Worm (Caenorhabditis elegans) whole organism, mixed stage, embryonic: ENCODE results near the gene F02D10.6.

Source experiments
- M03D4.4 ChIP-seq: sonication (generic microtip); optimal IDR thresholded peaks from 2 replicates; lab custom pipeline; 2017; ENCODE audit warnings: mild to moderate bottlenecking, missing genetic modification characterization, missing compliant biosample characterization
- bed-3 ChIP-seq: fragments of 200-800 bp; sonication (Bioruptor generic); optimal IDR thresholded peaks from 3 replicates; lab custom pipeline; 2018; ENCODE audit warnings: mild to moderate bottlenecking, missing genetic modification characterization, moderate library complexity, missing compliant biosample characterization
- blmp-1 ChIP-seq: fragments of 150-350 bp; optimal IDR thresholded peaks from 2 replicates; lab custom pipeline; 2014; ENCODE audit warnings: missing biosample characterization, missing genetic modification characterization
- ceh-39 ChIP-seq: fragments of 150-350 bp; optimal IDR thresholded peaks from 2 replicates; lab custom pipeline; 2014; ENCODE audit warnings: missing biosample characterization, missing genetic modification characterization
- ceh-83 ChIP-seq: fragments of 200-800 bp; sonication (Bioruptor generic); optimal IDR thresholded peaks from 2 replicates; lab custom pipeline; 2018; ENCODE audit warnings: mild to moderate bottlenecking, missing genetic modification characterization, missing compliant biosample characterization
- ces-1 ChIP-seq: fragments of 150-350 bp; optimal IDR thresholded peaks from 2 replicates; lab custom pipeline; 2014; ENCODE audit warnings: missing biosample characterization, missing genetic modification reagents, missing genetic modification characterization
- cnd-1 ChIP-seq: fragments of 200-800 bp; sonication (Bioruptor generic); optimal IDR thresholded peaks from 2 replicates; lab custom pipeline; 2018; ENCODE audit warnings: mild to moderate bottlenecking, missing genetic modification characterization, missing compliant biosample characterization
- drap-1 ChIP-seq: fragments of 200-800 bp; sonication (Bioruptor generic); optimal IDR thresholded peaks from 3 replicates; lab custom pipeline; 2018; ENCODE audit warnings: mild to moderate bottlenecking, missing genetic modification characterization, missing compliant biosample characterization
- elt-3 ChIP-seq: fragments of 150-350 bp; optimal IDR thresholded peaks from 2 replicates; lab custom pipeline; 2014; ENCODE audit warnings: missing biosample characterization, missing genetic modification characterization
- ham-2 ChIP-seq: fragments of 200-800 bp; sonication (Bioruptor generic); optimal IDR thresholded peaks from 2 replicates; lab custom pipeline; 2018; ENCODE audit warnings: mild to moderate bottlenecking, missing genetic modification characterization, missing compliant biosample characterization
- hlh-1 ChIP-seq: fragments of 150-350 bp; optimal IDR thresholded peaks from 2 replicates; lab custom pipeline; 2014; ENCODE audit warnings: missing biosample characterization, missing genetic modification reagents, missing genetic modification characterization
- lin-13 ChIP-seq: fragments of 150-350 bp; optimal IDR thresholded peaks from 2 replicates; lab custom pipeline; 2014; ENCODE audit warnings: missing biosample characterization, missing genetic modification characterization
- lin-32 ChIP-seq: fragments of 200-800 bp; sonication (Bioruptor generic); optimal IDR thresholded peaks from 2 replicates; lab custom pipeline; 2018; ENCODE audit warnings: mild to moderate bottlenecking, missing genetic modification characterization, missing compliant biosample characterization
- lsy-2 ChIP-seq: fragments of 150-350 bp; optimal IDR thresholded peaks from 2 replicates; lab custom pipeline; 2014; ENCODE audit warnings: missing biosample characterization, missing genetic modification characterization
- mep-1 ChIP-seq: fragments of 150-350 bp; optimal IDR thresholded peaks from 2 replicates; lab custom pipeline; 2017; ENCODE audit warnings: missing biosample characterization, missing genetic modification reagents, missing genetic modification characterization, inconsistent platforms
- nhr-12 ChIP-seq: fragments of 150-350 bp; optimal IDR thresholded peaks from 2 replicates; lab custom pipeline; 2014; ENCODE audit warnings: missing biosample characterization, missing genetic modification characterization
- nhr-237 ChIP-seq: fragments of 150-350 bp; optimal IDR thresholded peaks from 2 replicates; lab custom pipeline; 2014; ENCODE audit warnings: missing biosample characterization, missing genetic modification characterization
- nhr-28 ChIP-seq: fragments of 150-350 bp; optimal IDR thresholded peaks from 2 replicates; lab custom pipeline; 2014; ENCODE audit warnings: missing biosample characterization, missing genetic modification characterization
- nhr-76 ChIP-seq: sonication (generic microtip); optimal IDR thresholded peaks from 2 replicates; lab custom pipeline; 2017; ENCODE audit warnings: missing biosample characterization, missing genetic modification characterization
- pha-4 ChIP-seq: fragments of 150-350 bp; optimal IDR thresholded peaks from 2 replicates; lab custom pipeline; 2018; ENCODE audit warnings: missing biosample characterization, missing genetic modification reagents, missing genetic modification characterization
- sem-2 ChIP-seq: fragments of 200-800 bp; sonication (Bioruptor generic); optimal IDR thresholded peaks from 2 replicates; lab custom pipeline; 2018; ENCODE audit warnings: mild to moderate bottlenecking, missing genetic modification characterization, missing compliant biosample characterization
- snpc-4 ChIP-seq: fragments of 150-350 bp; optimal IDR thresholded peaks from 2 replicates; lab custom pipeline; 2014; ENCODE audit warnings: missing biosample characterization, missing genetic modification characterization
- tbx-8 ChIP-seq: fragments of 200-800 bp; sonication (Bioruptor generic); optimal IDR thresholded peaks from 2 replicates; lab custom pipeline; 2018; ENCODE audit warnings: mild to moderate bottlenecking, missing genetic modification characterization, moderate library complexity, missing compliant biosample characterization
- unc-120 ChIP-seq: sonication (generic microtip); optimal IDR thresholded peaks from 2 replicates; lab custom pipeline; 2017; ENCODE audit warnings: missing genetic modification characterization, missing compliant biosample characterization; ENCODE audit not compliant: poor library complexity, severe bottlenecking
- unc-39 ChIP-seq: fragments of 150-350 bp; optimal IDR thresholded peaks from 2 replicates; lab custom pipeline; 2014; ENCODE audit warnings: missing biosample characterization, missing genetic modification characterization
- unc-62 ChIP-seq: fragments of 150-350 bp; optimal IDR thresholded peaks from 2 replicates; lab custom pipeline; 2014; ENCODE audit warnings: missing biosample characterization, missing genetic modification reagents, missing genetic modification characterization
- zip-8 ChIP-seq: fragments of 150-350 bp; optimal IDR thresholded peaks from 2 replicates; lab custom pipeline; 2014; ENCODE audit warnings: missing biosample characterization, missing genetic modification characterization
- ztf-11 ChIP-seq: fragments of 150-350 bp; optimal IDR thresholded peaks from 2 replicates; lab custom pipeline; 2014; ENCODE audit warnings: missing biosample characterization, missing genetic modification characterization

F02D10.6 gene

ce11 chrX:13451578-13451977, at the start of gene F02D10.6:
Gene F02D10.6, minus strand, starts transcription at chrX:13451678.
- no peak for TF ChIP-seq ceh-39 (tag; lab: Kevin White, UChicago)
- TF ChIP-seq nhr-28 (tag; lab: Kevin White, UChicago) = no peak
- TF ChIP-seq pha-4 = no peak
- no peak for TF ChIP-seq ceh-83 (GFP tag; lab: Kevin White, UChicago)
- TF ChIP-seq snpc-4 (tag; lab: Kevin White, UChicago) = no peak
- TF ChIP-seq nhr-237 (tag; lab: Kevin White, UChicago) = no peak
- no peak for TF ChIP-seq elt-3 (tag; lab: Kevin White, UChicago)
- TF ChIP-seq mep-1 = no peak
- no peak for TF ChIP-seq unc-62
- TF ChIP-seq nhr-76 (tag; lab: Kevin White, UChicago) = no peak
- no peak for TF ChIP-seq lsy-2 (tag; lab: Kevin White, UChicago)
- TF ChIP-seq ham-2 = no peak

ce11 chrX:13500568-13500967, 49.1 kb upstream of the F02D10.6 start, which contains the start of gene sad-1:
Gene sad-1, minus strand, starts transcription at chrX:13500668.
- no peak for TF ChIP-seq nhr-237 (tag; lab: Kevin White, UChicago)
- TF ChIP-seq ces-1 (GFP tag; lab: Kevin White, UChicago) = no peak
- TF ChIP-seq zip-8 = no peak
- TF ChIP-seq blmp-1 (tag; lab: Kevin White, UChicago) = no peak
- no peak for TF ChIP-seq lin-13
- TF ChIP-seq lsy-2 (tag; lab: Kevin White, UChicago) = no peak
- TF ChIP-seq ztf-11 (tag; lab: Kevin White, UChicago) = no peak
- no peak for TF ChIP-seq bed-3 (GFP tag; lab: Kevin White, UChicago)
- no peak for TF ChIP-seq sem-2 (GFP tag; lab: Kevin White, UChicago)
- no peak for TF ChIP-seq tbx-8 (GFP tag; lab: Kevin White, UChicago)
- TF ChIP-seq ceh-83 (GFP tag; lab: Kevin White, UChicago) = no peak
- TF ChIP-seq nhr-28 (tag; lab: Kevin White, UChicago) = no peak
- TF ChIP-seq unc-62 = no peak
- no peak for TF ChIP-seq cnd-1 (tag; lab: Kevin White, UChicago)
- TF ChIP-seq unc-120 (tag; lab: Kevin White, UChicago) = no peak

ce11 chrX:13499923-13500322, 48.4 kb upstream of the F02D10.6 start:
- TF ChIP-seq M03D4.4 (tag; lab: Kevin White, UChicago) = no peak
- peak; percentile 2 for TF ChIP-seq ces-1 (GFP tag; lab: Kevin White, UChicago)
- TF ChIP-seq, all 35 proteins: peak for 1

ce11 chrX:13499098-13499497, 47.6 kb upstream of the F02D10.6 start:
- no peak for TF ChIP-seq tbx-8 (GFP tag; lab: Kevin White, UChicago)
- TF ChIP-seq nhr-12 (tag; lab: Kevin White, UChicago) = no peak
- TF ChIP-seq ces-1 (GFP tag; lab: Kevin White, UChicago) = peak; percentile 69

ce11 chrX:13493762-13494161, 42.3 kb upstream of the F02D10.6 start:
- TF ChIP-seq nhr-28 (tag; lab: Kevin White, UChicago) (no peak), snpc-4 (tag; lab: Kevin White, UChicago) (no peak), drap-1 (GFP tag; lab: Kevin White, UChicago) (no peak), unc-39 (no peak), bed-3 (GFP tag; lab: Kevin White, UChicago) (no peak), ztf-11 (tag; lab: Kevin White, UChicago) (no peak), elt-3 (tag; lab: Kevin White, UChicago) (no peak), lin-32 (GFP tag; lab: Kevin White, UChicago) (no peak), nhr-237 (tag; lab: Kevin White, UChicago) (no peak), hlh-1 (no peak)

- TF ChIP-seq unc-120 (tag; lab: Kevin White, UChicago) (no peak), lsy-2 (tag; lab: Kevin White, UChicago) (no peak), lin-32 (GFP tag; lab: Kevin White, UChicago) (no peak), lin-13 (no peak), tbx-8 (GFP tag; lab: Kevin White, UChicago) (no peak), M03D4.4 (tag; lab: Kevin White, UChicago) (no peak)
Measured at ce11 chrX:13484813-13485212, 33.3 kb upstream of the F02D10.6 start, which contains the start of gene srd-51. Gene srd-51, minus strand, starts transcription at chrX:13484913.
